Fruit fly (Drosophila melanogaster) Kc167 (cell line): Measurements from ENCODE around the gene CG3726.

Source experiments
- Myc ChIP-seq: fragments of >200 bp; optimal IDR thresholded peaks from 2 replicates; lab custom pipeline; 2017; ENCODE audit warnings: missing external identifiers
- Sin3A ChIP-seq: fragments of >200 bp; optimal IDR thresholded peaks from 2 replicates; lab custom pipeline; 2018; ENCODE audit warnings: missing external identifiers
- h ChIP-seq: fragments of >200 bp; optimal IDR thresholded peaks from 3 replicates; lab custom pipeline; 2018; ENCODE audit warnings: missing external identifiers
- psq ChIP-seq: fragments of >200 bp; optimal IDR thresholded peaks from 2 replicates; lab custom pipeline; 2017; ENCODE audit warnings: missing external identifiers

DNA sequence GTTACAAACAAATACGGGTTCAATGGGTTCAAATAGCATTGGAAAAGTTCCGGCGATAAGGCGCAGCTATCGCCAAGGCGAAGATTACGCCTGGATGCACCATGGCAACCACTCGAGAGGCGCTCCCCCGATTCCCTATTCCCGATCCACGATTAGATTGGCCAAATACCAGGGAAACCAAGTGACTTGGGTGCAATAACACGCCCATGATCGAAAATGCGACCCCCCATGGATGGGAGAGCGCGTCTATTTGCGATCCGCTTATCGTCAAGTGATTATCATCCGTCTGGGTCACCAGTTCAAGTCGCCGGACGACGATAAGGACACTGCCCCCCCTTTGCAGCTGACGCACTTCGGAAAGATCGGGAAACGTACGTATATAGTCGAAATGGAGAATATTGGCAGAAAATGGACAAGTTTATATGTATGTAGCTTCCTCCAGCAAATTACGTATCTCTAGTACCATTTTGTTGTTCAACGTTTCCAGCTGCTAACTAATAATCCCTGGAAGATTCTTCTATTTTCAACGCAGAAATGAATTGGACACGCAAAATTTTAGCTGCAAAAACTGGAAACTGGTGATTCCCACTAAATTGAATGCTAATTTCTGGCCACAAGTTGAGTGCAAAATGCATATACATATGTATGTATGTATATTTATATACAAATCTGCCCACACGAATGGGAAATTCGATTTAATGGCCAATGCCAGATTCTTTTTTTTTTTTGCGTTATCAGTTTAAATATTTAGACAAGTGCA, 1.7 kb upstream of the CG3726 start:
- TF ChIP-seq psq (lab: Kevin White, UChicago) (no peak), h (lab: Kevin White, UChicago) (no peak), Myc (lab: Kevin White, UChicago) (no peak), Sin3A (no peak)
